Fruit fly (Drosophila melanogaster): Measurements from ENCODE around the gene CG12983.
A peak's percentile ranks its signal among the peaks of the same experiment; 100 is the strongest.

The CG12983 gene

DNA sequence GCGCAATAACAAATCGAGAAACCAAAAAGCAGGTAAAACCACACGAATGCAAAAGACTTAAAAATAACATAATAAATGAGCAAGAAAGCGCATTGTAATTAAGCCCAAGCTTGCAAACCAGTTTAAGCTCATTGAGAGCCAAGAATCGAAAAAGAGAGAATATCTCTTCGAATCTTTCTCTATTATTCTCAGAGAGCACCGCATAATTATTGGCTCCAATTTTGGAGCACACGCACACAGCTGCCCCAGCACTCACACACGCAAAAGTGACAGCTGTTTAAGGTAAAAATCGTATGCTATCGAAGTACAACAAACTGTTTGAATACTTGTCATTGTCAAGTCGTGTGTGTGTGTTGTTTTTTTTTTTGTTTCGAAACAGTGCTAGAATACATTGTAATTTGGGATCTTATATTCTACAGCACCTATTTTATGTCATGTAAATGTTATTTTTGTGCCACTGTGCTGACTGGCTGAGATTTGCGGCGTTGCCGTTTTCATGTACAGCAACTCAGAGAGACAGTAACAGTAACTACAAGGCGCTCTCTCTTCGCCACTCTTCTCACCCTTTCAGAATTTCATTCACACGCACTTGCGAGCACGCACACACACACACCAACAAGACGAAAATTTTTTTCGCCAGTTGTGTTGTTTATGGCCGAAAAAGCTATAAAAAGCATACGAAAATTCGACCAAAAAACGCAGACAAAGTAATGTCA lies 43.0 kb upstream of the CG12983 start (continued):
- TF ChIP-seq Neu2 (GFP tag; optimal IDR thresholded peaks at IDR 0.05; ENCODE audit: borderline replicate concordance) (no peak), CG18764 (GFP tag; optimal IDR thresholded peaks at IDR 0.05) (no peak), CG32767 (GFP tag; IDR thresholded peaks at IDR 0.05) (peak; percentile 61; the same call in 1 of the 2 replicates), E2f2 (GFP tag; IDR thresholded peaks at IDR 0.05) (0 out of 2 replicates have a peak, but pooled peaks have one; percentile 39), Bteb2 (GFP tag; optimal IDR thresholded peaks at IDR 0.05) (peak; percentile 21), Fer2 (tag; optimal IDR thresholded peaks at IDR 0.05) (no peak), jigr1 (GFP tag; IDR thresholded peaks at IDR 0.05) (no peak), CG10654 (GFP tag; optimal IDR thresholded peaks at IDR 0.05) (no peak), CG30403 (GFP tag; optimal IDR thresholded peaks at IDR 0.05) (peak; percentile 46), nau (GFP tag; optimal IDR thresholded peaks at IDR 0.05) (peak; percentile 30), bsh (GFP tag; optimal IDR thresholded peaks at IDR 0.05) (peak; percentile 52 to 69), CG2116 (GFP tag; optimal IDR thresholded peaks at IDR 0.05) (peak; percentile 20), Max (GFP tag; optimal IDR thresholded peaks at IDR 0.05) (peak; percentile 3), CG2120 (GFP tag; optimal IDR thresholded peaks at IDR 0.05) (peak; percentile 75), CG10366 (GFP tag; IDR thresholded peaks at IDR 0.05) (peak; percentile 69), trem (tag; optimal IDR thresholded peaks at IDR 0.05) (no peak), Tbp (GFP tag; optimal IDR thresholded peaks at IDR 0.05) (no peak), inv (GFP tag; IDR thresholded peaks at IDR 0.05; ENCODE audit: partially characterized antibody) (no peak), Fer1 (GFP tag; optimal IDR thresholded peaks at IDR 0.05) (peak; percentile 32), CG10543 (GFP tag; optimal IDR thresholded peaks at IDR 0.05) (peak; percentile 23), CG31365 (tag; optimal IDR thresholded peaks at IDR 0.05) (no peak), maf-S (GFP tag; optimal IDR thresholded peaks at IDR 0.05) (peak; percentile 62), CG10431 (GFP tag; optimal IDR thresholded peaks at IDR 0.05) (no peak), zen2 (GFP tag; IDR thresholded peaks at IDR 0.05; ENCODE audit: partially characterized antibody) (no peak), pros (GFP tag; optimal IDR thresholded peaks at IDR 0.05) (peak; percentile 82), ftz-f1 (GFP tag; optimal IDR thresholded peaks at IDR 0.05) (no peak), Ptx1 (GFP tag; IDR thresholded peaks at IDR 0.05) (peak; percentile 59), zf30C (GFP tag; optimal IDR thresholded peaks at IDR 0.05) (no peak), hbn (GFP tag; IDR thresholded peaks at IDR 0.05; ENCODE audit: partially characterized antibody) (no peak), exex (tag; optimal IDR thresholded peaks at IDR 0.05) (no peak), Sox100B (GFP tag; optimal IDR thresholded peaks at IDR 0.05) (no peak), trh (GFP tag; optimal IDR thresholded peaks at IDR 0.05) (no peak), gfzf (GFP tag; optimal IDR thresholded peaks at IDR 0.05) (no peak), ara (GFP tag; IDR thresholded peaks at IDR 0.05) (peak; percentile 50), ato (GFP tag; IDR thresholded peaks at IDR 0.05; ENCODE audit: partially characterized antibody) (no peak), Sin3A (optimal IDR thresholded peaks at IDR 0.05) (no peak), pho (GFP tag; optimal IDR thresholded peaks at IDR 0.05) (peak; percentile 48), pum (GFP tag; optimal IDR thresholded peaks at IDR 0.05) (peak; percentile 5), twi (tag; optimal IDR thresholded peaks at IDR 0.05) (no peak), B-H2 (GFP tag; optimal IDR thresholded peaks at IDR 0.05) (no peak), sna (GFP tag; IDR thresholded peaks at IDR 0.05; ENCODE audit: partially characterized antibody) (no peak), z (GFP tag; IDR thresholded peaks at IDR 0.05) (no peak), CG6175 (GFP tag; IDR thresholded peaks at IDR 0.05) (no peak), CG16813 (GFP tag; IDR thresholded peaks at IDR 0.05; ENCODE audit: partially characterized antibody) (no peak), B-H1 (GFP tag; IDR thresholded peaks at IDR 0.05) (peak; percentile 57; the same call in 2 of the 3 replicates), kay (GFP tag; optimal IDR thresholded peaks at IDR 0.05) (no peak), shn (GFP tag; optimal IDR thresholded peaks at IDR 0.05) (no peak), ap (GFP tag; IDR thresholded peaks at IDR 0.05) (peak; percentile 52; the same call in 1 of the 2 replicates), CG9437 (GFP tag; optimal IDR thresholded peaks at IDR 0.05) (peak; percentile 4), MBD-R2 (GFP tag; IDR thresholded peaks at IDR 0.05) (peak; percentile 52; the same call in 1 of the 2 replicates)
